Fruit fly (Drosophila melanogaster) whole organism, embryonic: ENCODE data around the gene stac.

Source experiments
- Atf3 ChIP-seq: fragments of 200-800 bp; sonication (Bioruptor generic); optimal IDR thresholded peaks from 3 replicates; lab custom pipeline; 2016; ENCODE audit warnings: missing biosample characterization, missing genetic modification characterization
- CG10321 ChIP-seq: fragments of 200-800 bp; sonication (Bioruptor generic); IDR thresholded peaks from 2 replicates; pipeline ENCODE4 v1.3.6; 2022; ENCODE audit warnings: missing biosample characterization, missing genetic modification characterization
- CG10462 ChIP-seq: fragments of 200-800 bp; sonication (Bioruptor generic); optimal IDR thresholded peaks from 2 replicates; lab custom pipeline; 2016; ENCODE audit warnings: missing biosample characterization, missing genetic modification characterization
- CG12299 ChIP-seq: fragments of 200-800 bp; sonication (Bioruptor generic); optimal IDR thresholded peaks from 2 replicates; lab custom pipeline; 2018; ENCODE audit warnings: missing biosample characterization, mild to moderate bottlenecking, missing genetic modification characterization
- CG13287 ChIP-seq: fragments of 200-800 bp; sonication (Bioruptor generic); IDR thresholded peaks from 2 replicates; pipeline ENCODE4 v1.3.6; 2022; ENCODE audit warnings: missing biosample characterization, missing genetic modification characterization; ENCODE audit not compliant: partially characterized antibody
- CG13424 ChIP-seq: fragments of 200-800 bp; sonication (Bioruptor generic); optimal IDR thresholded peaks from 2 replicates; lab custom pipeline; 2019; ENCODE audit warnings: missing biosample characterization, mild to moderate bottlenecking, missing genetic modification characterization, moderate library complexity
- CG13894 ChIP-seq: fragments of 200-800 bp; sonication (Bioruptor generic); optimal IDR thresholded peaks from 3 replicates; lab custom pipeline; 2018; ENCODE audit warnings: missing biosample characterization, mild to moderate bottlenecking, missing genetic modification characterization, moderate library complexity
- CG15479 ChIP-seq: fragments of 200-800 bp; sonication (Bioruptor generic); optimal IDR thresholded peaks from 3 replicates; lab custom pipeline; 2019; ENCODE audit warnings: missing biosample characterization, mild to moderate bottlenecking, missing genetic modification characterization, moderate library complexity
- CG1602 ChIP-seq: fragments of 200-800 bp; sonication (Bioruptor generic); optimal IDR thresholded peaks from 3 replicates; lab custom pipeline; 2016; ENCODE audit warnings: missing biosample characterization, missing genetic modification characterization
- CG18011 ChIP-seq: fragments of 200-800 bp; sonication (Bioruptor generic); optimal IDR thresholded peaks from 2 replicates; lab custom pipeline; 2017; ENCODE audit warnings: missing biosample characterization, missing genetic modification characterization, mild to moderate bottlenecking, moderate library complexity, missing genotype
- CG30403 ChIP-seq: fragments of 200-800 bp; sonication (Bioruptor generic); optimal IDR thresholded peaks from 3 replicates; lab custom pipeline; 2016; ENCODE audit warnings: missing biosample characterization, missing genetic modification characterization
- CG30431 ChIP-seq: fragments of 200-800 bp; sonication (Bioruptor generic); optimal IDR thresholded peaks from 2 replicates; lab custom pipeline; 2017; ENCODE audit warnings: missing biosample characterization, missing genetic modification characterization
- CG31388 ChIP-seq: fragments of 200-800 bp; sonication (Bioruptor generic); optimal IDR thresholded peaks from 2 replicates; lab custom pipeline; 2016; ENCODE audit warnings: missing biosample characterization, missing genetic modification characterization
- CG3847 ChIP-seq: fragments of 200-800 bp; sonication (Bioruptor generic); IDR thresholded peaks from 2 replicates; pipeline ENCODE4 v1.3.6; 2022; ENCODE audit warnings: missing biosample characterization, missing genetic modification characterization
- CG43689 ChIP-seq: fragments of 200-800 bp; sonication (Bioruptor generic); IDR thresholded peaks from 2 replicates; pipeline ENCODE4 v1.3.6; 2022; ENCODE audit warnings: missing biosample characterization, missing genetic modification characterization
- CG6254 ChIP-seq: fragments of 200-800 bp; sonication (Bioruptor generic); optimal IDR thresholded peaks from 3 replicates; lab custom pipeline; 2017; ENCODE audit warnings: mild to moderate bottlenecking, missing biosample characterization, missing genetic modification reagents, missing genetic modification characterization
- CG7357 ChIP-seq: fragments of 200-800 bp; sonication (Bioruptor generic); IDR thresholded peaks from 3 replicates; pipeline ENCODE4 v1.3.6; 2022; ENCODE audit warnings: missing biosample characterization, missing genetic modification characterization
- CG8290 ChIP-seq, 3 experiments: fragments of 200-800 bp; sonication (Bioruptor generic); optimal IDR thresholded peaks; 2 replicates each; lab custom pipeline; 2016 to 2019; ENCODE audit warnings: missing biosample characterization in 3 of 3, missing genetic modification characterization in 3 of 3, mild to moderate bottlenecking in 2 of 3, moderate library complexity in 1 of 3
- CG8478 ChIP-seq: fragments of >200 bp; optimal IDR thresholded peaks from 2 replicates; lab custom pipeline; 2018
- Dbx ChIP-seq: fragments of 200-800 bp; sonication (Bioruptor generic); IDR thresholded peaks from 3 replicates; pipeline ENCODE4 v1.3.6; 2022; ENCODE audit warnings: missing biosample characterization, missing genetic modification characterization
- Doc2 ChIP-seq: fragments of 200-800 bp; sonication (Bioruptor generic); IDR thresholded peaks from 2 replicates; pipeline ENCODE4 v1.3.6; 2022; ENCODE audit warnings: missing biosample characterization, missing genetic modification characterization
- Ets65A ChIP-seq: fragments of 200-800 bp; sonication (Bioruptor generic); peaks from one replicate; lab custom pipeline; 2016; ENCODE audit warnings: missing biosample characterization, missing genetic modification characterization
- HLH54F ChIP-seq: fragments of 200-800 bp; sonication (Bioruptor generic); optimal IDR thresholded peaks from 3 replicates; lab custom pipeline; 2016; ENCODE audit warnings: missing biosample characterization, missing genetic modification characterization
- Mes4 ChIP-seq: fragments of 200-800 bp; sonication (Bioruptor generic); optimal IDR thresholded peaks from 2 replicates; lab custom pipeline; 2016; ENCODE audit warnings: missing biosample characterization, missing genetic modification characterization
- NC2β ChIP-seq: fragments of 200-800 bp; sonication (Bioruptor generic); optimal IDR thresholded peaks from 2 replicates; lab custom pipeline; 2016; ENCODE audit warnings: missing biosample characterization, missing genetic modification characterization
- Pdp1 ChIP-seq, 2 experiments: fragments of 200-800 bp; sonication (Bioruptor generic); optimal IDR thresholded peaks; 3 replicates each; lab custom pipeline; 2016; ENCODE audit warnings: missing biosample characterization in 2 of 2, missing genetic modification characterization in 2 of 2, mild to moderate bottlenecking in 1 of 2, moderate library complexity in 1 of 2
- Scr ChIP-seq: fragments of 200-800 bp; sonication (Bioruptor generic); IDR thresholded peaks from 2 replicates; pipeline ENCODE4 v1.3.6; 2022; ENCODE audit warnings: missing biosample characterization, missing genetic modification characterization; ENCODE audit not compliant: partially characterized antibody
- Usf ChIP-seq: fragments of 200-800 bp; sonication (Bioruptor generic); optimal IDR thresholded peaks from 2 replicates; lab custom pipeline; 2017; ENCODE audit warnings: missing genotype, missing biosample characterization, missing genetic modification characterization
- ap ChIP-seq: fragments of 200-800 bp; sonication (Bioruptor generic); IDR thresholded peaks from 2 replicates; pipeline ENCODE4 v1.3.6; 2022; ENCODE audit warnings: missing biosample characterization, missing genetic modification characterization
- cas ChIP-seq: fragments of 200-800 bp; sonication (Bioruptor generic); IDR thresholded peaks from 2 replicates; pipeline ENCODE4 v1.3.6; 2022; ENCODE audit warnings: missing biosample characterization, missing genetic modification characterization
- chinmo ChIP-seq: fragments of 200-800 bp; sonication (Bioruptor generic); IDR thresholded peaks from 4 replicates; pipeline ENCODE4 v1.3.6; 2022; ENCODE audit warnings: missing biosample characterization, missing genetic modification characterization; ENCODE audit not compliant: partially characterized antibody
- fd64A ChIP-seq: fragments of 200-800 bp; sonication (Bioruptor generic); optimal IDR thresholded peaks from 3 replicates; lab custom pipeline; 2018; ENCODE audit warnings: missing biosample characterization, mild to moderate bottlenecking, missing genetic modification characterization
- fd96Cb ChIP-seq: fragments of 200-800 bp; sonication (Bioruptor generic); optimal IDR thresholded peaks from 2 replicates; lab custom pipeline; 2018; ENCODE audit warnings: missing biosample characterization, mild to moderate bottlenecking, missing genetic modification characterization, moderate library complexity
- gcm ChIP-seq: fragments of 200-800 bp; sonication (Bioruptor generic); optimal IDR thresholded peaks from 2 replicates; lab custom pipeline; 2019; ENCODE audit warnings: missing biosample characterization, mild to moderate bottlenecking, missing genetic modification characterization, moderate library complexity
- hkb ChIP-seq, 2 experiments: fragments of 200-800 bp in 1 of 2; fragments of >200 bp in 1 of 2; sonication (Bioruptor generic) in 1 of 2; IDR thresholded peaks in 1 of 2; optimal IDR thresholded peaks in 1 of 2; 2 replicates each; pipeline versions ENCODE4 v1.3.6 to Lab custom; 2017 to 2022; ENCODE audit warnings: missing biosample characterization in 1 of 2, missing genetic modification characterization in 1 of 2
- lab ChIP-seq: fragments of 200-800 bp; sonication (Bioruptor generic); optimal IDR thresholded peaks from 3 replicates; lab custom pipeline; 2017; ENCODE audit warnings: missing biosample characterization, missing genetic modification characterization, mild to moderate bottlenecking, moderate library complexity, missing genetic modification reagents
- nerfin-1 ChIP-seq: fragments of 200-800 bp; sonication (Bioruptor generic); optimal IDR thresholded peaks from 3 replicates; lab custom pipeline; 2019; ENCODE audit warnings: missing biosample characterization, mild to moderate bottlenecking, missing genetic modification characterization, moderate library complexity
- nerfin-2 ChIP-seq: fragments of 200-800 bp; sonication (Bioruptor generic); IDR thresholded peaks from 2 replicates; pipeline ENCODE4 v1.3.6; 2022; ENCODE audit warnings: missing biosample characterization, missing genetic modification characterization; ENCODE audit not compliant: partially characterized antibody
- onecut ChIP-seq: fragments of 200-800 bp; sonication (Bioruptor generic); IDR thresholded peaks from 2 replicates; pipeline ENCODE4 v1.3.6; 2022; ENCODE audit warnings: missing biosample characterization, missing genetic modification characterization
- peb ChIP-seq: fragments of 200-800 bp; sonication (Bioruptor generic); IDR thresholded peaks from 2 replicates; pipeline ENCODE4 v1.3.6; 2022; ENCODE audit warnings: missing biosample characterization, missing genetic modification characterization
- pho ChIP-seq: fragments of 200-800 bp; sonication (Bioruptor generic); optimal IDR thresholded peaks from 2 replicates; lab custom pipeline; 2016; ENCODE audit warnings: missing biosample characterization, missing genetic modification characterization
- pita ChIP-seq: fragments of 200-800 bp; sonication (Bioruptor generic); optimal IDR thresholded peaks from 2 replicates; lab custom pipeline; 2017; ENCODE audit warnings: missing biosample characterization, mild to moderate bottlenecking, missing genetic modification characterization
- ranshi ChIP-seq: fragments of 200-800 bp; sonication (Bioruptor generic); IDR thresholded peaks from 2 replicates; pipeline ENCODE4 v1.3.6; 2022; ENCODE audit warnings: missing biosample characterization, missing genetic modification characterization
- sens-2 ChIP-seq: fragments of 200-800 bp; sonication (Bioruptor generic); IDR thresholded peaks from 2 replicates; pipeline ENCODE4 v1.3.6; 2022; ENCODE audit warnings: missing biosample characterization, missing genetic modification characterization
- slp2 ChIP-seq: fragments of 200-800 bp; sonication (Bioruptor generic); optimal IDR thresholded peaks from 2 replicates; lab custom pipeline; 2016; ENCODE audit warnings: missing biosample characterization, missing genetic modification characterization
- ssp ChIP-seq: fragments of 200-800 bp; sonication (Bioruptor generic); IDR thresholded peaks from 2 replicates; pipeline ENCODE4 v1.3.6; 2022; ENCODE audit warnings: missing biosample characterization, missing genetic modification characterization
- wdn ChIP-seq: fragments of 200-800 bp; sonication (Bioruptor generic); IDR thresholded peaks from 2 replicates; pipeline ENCODE4 v1.3.6; 2022; ENCODE audit warnings: missing biosample characterization, missing genetic modification characterization
- zen ChIP-seq: fragments of 200-800 bp; sonication (Bioruptor generic); optimal IDR thresholded peaks from 3 replicates; lab custom pipeline; 2018; ENCODE audit warnings: missing biosample characterization, mild to moderate bottlenecking, missing genetic modification characterization, moderate library complexity
- zen2 ChIP-seq: fragments of 200-800 bp; sonication (Bioruptor generic); IDR thresholded peaks from 3 replicates; pipeline ENCODE4 v1.3.6; 2022; ENCODE audit warnings: missing biosample characterization, missing genetic modification characterization; ENCODE audit not compliant: partially characterized antibody

Gene stac

dm6 chr3R:25036644-25037043 lies 19.4 kb upstream of the stac start, which contains the start of gene CG31115:
Gene CG31115, plus strand, starts transcription at chr3R:25036944.
- TF ChIP-seq CG7357 (GFP tag; lab: Robert Waterston, UW) (no peak), Usf (GFP tag; lab: Kevin White, UChicago) (no peak), CG3847 (GFP tag; lab: Robert Waterston, UW) (no peak), hkb (optimal IDR thresholded peaks at IDR 0.05; lab: Kevin White, UChicago) (no peak), hkb (GFP tag; IDR thresholded peaks at IDR 0.05; lab: Robert Waterston, UW) (no peak), CG8290 (GFP tag; optimal IDR thresholded peaks at IDR 0.05; lab: Kevin White, UChicago) (no peak), CG8290 (tag; optimal IDR thresholded peaks at IDR 0.05; lab: Kevin White, UChicago) (no peak), chinmo (GFP tag; lab: Robert Waterston, UW) (no peak), CG43689 (GFP tag; lab: Robert Waterston, UW) (no peak), CG15479 (GFP tag; lab: Kevin White, UChicago) (no peak), CG31388 (GFP tag; lab: Kevin White, UChicago) (no peak), CG12299 (tag; lab: Kevin White, UChicago) (no peak), sens-2 (no peak), wdn (GFP tag; lab: Robert Waterston, UW) (no peak), Ets65A (GFP tag; lab: Kevin White, UChicago) (no peak), lab (GFP tag; lab: Kevin White, UChicago) (no peak), fd64A (no peak), nerfin-1 (no peak), CG8478 (lab: Kevin White, UChicago) (no peak)

dm6 chr3R:25039028-25039476 lies 17.0 kb upstream of the stac start, which contains the start of the genes Ythdf and bai:
Gene Ythdf, minus strand, starts transcription at chr3R:25039249.
Gene bai, plus strand, starts transcription at chr3R:25039374.
- TF ChIP-seq zen2 (GFP tag; lab: Robert Waterston, UW) (no peak; the same call in 1 of the 3 replicates), CG43689 (GFP tag; lab: Robert Waterston, UW) (no peak), zen (tag; lab: Kevin White, UChicago) (peak; percentile 48), Doc2 (no peak), ap (GFP tag; lab: Robert Waterston, UW) (no peak), Dbx (peak; percentile 56; the same call in 1 of the 3 replicates), CG10321 (GFP tag; lab: Robert Waterston, UW) (no peak), slp2 (GFP tag; lab: Kevin White, UChicago) (peak; percentile 12), CG13424 (tag; lab: Kevin White, UChicago) (no peak), CG10462 (GFP tag; lab: Kevin White, UChicago) (no peak), CG30403 (GFP tag; lab: Kevin White, UChicago) (peak; percentile 64), HLH54F (GFP tag; lab: Kevin White, UChicago) (peak; percentile 53), CG13287 (GFP tag; lab: Robert Waterston, UW) (peak; percentile 91), CG30431 (GFP tag; lab: Kevin White, UChicago) (no peak), nerfin-2 (GFP tag; lab: Robert Waterston, UW) (peak; percentile 56; the same call in 1 of the 2 replicates), Atf3 (GFP tag; lab: Kevin White, UChicago) (no peak), pita (GFP tag; lab: Kevin White, UChicago) (no peak), fd96Cb (tag; lab: Kevin White, UChicago) (no peak), ranshi (no peak), CG18011 (GFP tag; lab: Kevin White, UChicago) (no peak), cas (GFP tag; lab: Robert Waterston, UW) (no peak), Pdp1 (GFP tag; optimal IDR thresholded peaks at IDR 0.05; lab: Kevin White, UChicago) (peak in 1 of 2 experiments; percentile 28), CG3847 (GFP tag; lab: Robert Waterston, UW) (peak; percentile 50; the same call in 1 of the 2 replicates), NC2β (GFP tag; lab: Kevin White, UChicago) (peak; percentile 44), peb (GFP tag; lab: Robert Waterston, UW) (no peak), gcm (GFP tag; lab: Kevin White, UChicago) (no peak), Mes4 (GFP tag; lab: Kevin White, UChicago) (no peak), Scr (GFP tag; lab: Robert Waterston, UW) (peak; percentile 91), onecut (no peak), CG13894 (tag; lab: Kevin White, UChicago) (no peak), pho (peak; percentile 38), CG6254 (GFP tag; lab: Kevin White, UChicago) (no peak), CG1602 (GFP tag; lab: Kevin White, UChicago) (peak; percentile 14), ssp (GFP tag; lab: Robert Waterston, UW) (no peak)
